Worm (Caenorhabditis elegans) whole organism, mixed stage, embryonic: Measurements from ENCODE around the gene F54B11.9.

Experiments
- ceh-39 ChIP-seq: fragments of 150-350 bp; optimal IDR thresholded peaks from 2 replicates; lab custom pipeline; 2014; ENCODE audit warnings: missing biosample characterization, missing genetic modification characterization
- ceh-43 ChIP-seq: fragments of 200-800 bp; sonication (Bioruptor generic); optimal IDR thresholded peaks from 2 replicates; lab custom pipeline; 2018; ENCODE audit warnings: mild to moderate bottlenecking, missing genetic modification characterization, moderate library complexity, missing compliant biosample characterization
- ces-1 ChIP-seq: fragments of 150-350 bp; optimal IDR thresholded peaks from 2 replicates; lab custom pipeline; 2014; ENCODE audit warnings: missing biosample characterization, missing genetic modification reagents, missing genetic modification characterization
- cnd-1 ChIP-seq: fragments of 200-800 bp; sonication (Bioruptor generic); optimal IDR thresholded peaks from 2 replicates; lab custom pipeline; 2018; ENCODE audit warnings: mild to moderate bottlenecking, missing genetic modification characterization, missing compliant biosample characterization
- elt-1 ChIP-seq: sonication (generic microtip); optimal IDR thresholded peaks from 2 replicates; lab custom pipeline; 2017; ENCODE audit warnings: missing genetic modification characterization, mild to moderate bottlenecking, missing compliant biosample characterization, antibody characterized with exemption, moderate library complexity, borderline replicate concordance; ENCODE audit not compliant: insufficient read depth
- elt-3 ChIP-seq: fragments of 150-350 bp; optimal IDR thresholded peaks from 2 replicates; lab custom pipeline; 2014; ENCODE audit warnings: missing biosample characterization, missing genetic modification characterization
- lsy-2 ChIP-seq: fragments of 150-350 bp; optimal IDR thresholded peaks from 2 replicates; lab custom pipeline; 2014; ENCODE audit warnings: missing biosample characterization, missing genetic modification characterization
- nhr-12 ChIP-seq: fragments of 150-350 bp; optimal IDR thresholded peaks from 2 replicates; lab custom pipeline; 2014; ENCODE audit warnings: missing biosample characterization, missing genetic modification characterization
- nhr-237 ChIP-seq: fragments of 150-350 bp; optimal IDR thresholded peaks from 2 replicates; lab custom pipeline; 2014; ENCODE audit warnings: missing biosample characterization, missing genetic modification characterization
- nhr-28 ChIP-seq: fragments of 150-350 bp; optimal IDR thresholded peaks from 2 replicates; lab custom pipeline; 2014; ENCODE audit warnings: missing biosample characterization, missing genetic modification characterization
- pha-4 ChIP-seq: fragments of 150-350 bp; optimal IDR thresholded peaks from 2 replicates; lab custom pipeline; 2018; ENCODE audit warnings: missing biosample characterization, missing genetic modification reagents, missing genetic modification characterization
- snpc-4 ChIP-seq: fragments of 150-350 bp; optimal IDR thresholded peaks from 2 replicates; lab custom pipeline; 2014; ENCODE audit warnings: missing biosample characterization, missing genetic modification characterization
- unc-62 ChIP-seq: fragments of 150-350 bp; optimal IDR thresholded peaks from 2 replicates; lab custom pipeline; 2014; ENCODE audit warnings: missing biosample characterization, missing genetic modification reagents, missing genetic modification characterization
- zip-8 ChIP-seq: fragments of 150-350 bp; optimal IDR thresholded peaks from 2 replicates; lab custom pipeline; 2014; ENCODE audit warnings: missing biosample characterization, missing genetic modification characterization

- TF ChIP-seq nhr-237 (tag; lab: Kevin White, UChicago): no peak
- no peak for TF ChIP-seq ces-1
- no peak for TF ChIP-seq zip-8 (tag; lab: Kevin White, UChicago)
- TF ChIP-seq lsy-2 (tag; lab: Kevin White, UChicago): no peak
- no peak for TF ChIP-seq nhr-28 (tag; lab: Kevin White, UChicago)
- TF ChIP-seq snpc-4: no peak
- no peak for TF ChIP-seq ceh-43 (GFP tag; lab: Kevin White, UChicago)
- no peak for TF ChIP-seq elt-1
- no peak for TF ChIP-seq nhr-12
- no peak for TF ChIP-seq unc-62
- TF ChIP-seq cnd-1 (tag; lab: Kevin White, UChicago): no peak
- no peak for TF ChIP-seq pha-4 (tag; lab: Kevin White, UChicago)
- TF ChIP-seq ceh-39 (tag; lab: Kevin White, UChicago): no peak
- no peak for TF ChIP-seq elt-3 (tag; lab: Kevin White, UChicago)
These were observed 5.2 kb upstream of the F54B11.9 start, which contains the start of gene F54B11.7 for ce11 chrX:13600136-13600535.
